Worm (Caenorhabditis elegans) whole organism, L4 larva: Measurements from ENCODE around the gene Y43C5A.2.

Experiments used
- D1046.2 ChIP-seq: fragments of 200-800 bp; sonication (Bioruptor generic); IDR thresholded peaks from 2 replicates; pipeline ENCODE4 v1.3.6; 2022; ENCODE audit warnings: missing genetic modification characterization, missing compliant biosample characterization
- F26F4.8 ChIP-seq: fragments of 200-800 bp; sonication (Bioruptor generic); conservative IDR thresholded peaks from 2 replicates; pipeline ENCODE4 v1.3.6; 2022; ENCODE audit warnings: missing genetic modification characterization, missing compliant biosample characterization
- F37D6.2 ChIP-seq: sonication (generic microtip); optimal IDR thresholded peaks from 2 replicates; lab custom pipeline; 2016; ENCODE audit warnings: mild to moderate bottlenecking, missing genetic modification characterization, missing compliant biosample characterization
- F44E2.7 ChIP-seq: fragments of 200-800 bp; sonication (Bioruptor generic); IDR thresholded peaks from 2 replicates; pipeline ENCODE4 v2.1.2; 2022; ENCODE audit warnings: missing genetic modification characterization, missing compliant biosample characterization
- F49E8.2 ChIP-seq: sonication (generic microtip); optimal IDR thresholded peaks from 2 replicates; lab custom pipeline; 2016; ENCODE audit warnings: missing compliant biosample characterization, mild to moderate bottlenecking, missing genetic modification characterization, borderline replicate concordance
- R02D3.7 ChIP-seq: fragments of 150-350 bp; sonication (generic microtip); optimal IDR thresholded peaks from 3 replicates; lab custom pipeline; 2014; ENCODE audit warnings: missing biosample characterization, missing genetic modification characterization
- T20F7.1 ChIP-seq: fragments of 200-800 bp; sonication (Bioruptor generic); optimal IDR thresholded peaks from 2 replicates; lab custom pipeline; 2018; ENCODE audit warnings: mild to moderate bottlenecking, missing genetic modification characterization, missing compliant biosample characterization
- Y105C5A.15 ChIP-seq: fragments of 200-800 bp; sonication (Bioruptor generic); IDR thresholded peaks from 2 replicates; pipeline ENCODE4 v1.3.6; 2022; ENCODE audit warnings: missing genetic modification characterization, missing compliant biosample characterization
- Y5F2A.4 ChIP-seq: fragments of 200-800 bp; sonication (Bioruptor generic); optimal IDR thresholded peaks from 2 replicates; lab custom pipeline; 2018; ENCODE audit warnings: mild to moderate bottlenecking, missing genetic modification characterization, missing compliant biosample characterization
- ZK337.2 ChIP-seq: fragments of 200-800 bp; sonication (Bioruptor generic); IDR thresholded peaks from 2 replicates; pipeline ENCODE4 v1.3.6; 2022; ENCODE audit warnings: missing genetic modification reagents, missing genetic modification characterization, missing compliant biosample characterization
- ZK546.5 ChIP-seq, 2 experiments: sonication (generic microtip); optimal IDR thresholded peaks; 2 replicates each; lab custom pipeline; 2017; ENCODE audit warnings: missing biosample characterization in 2 of 2, missing genetic modification characterization in 2 of 2
- aha-1 ChIP-seq: fragments of 150-350 bp; peaks from one replicate; lab custom pipeline; 2014; ENCODE audit warnings: missing biosample characterization, missing genetic modification characterization
- aly-2 ChIP-seq: sonication (generic microtip); optimal IDR thresholded peaks from 2 replicates; lab custom pipeline; 2018; ENCODE audit warnings: missing biosample characterization, missing genetic modification characterization
- ceh-20 ChIP-seq: fragments of 200-800 bp; sonication (Bioruptor generic); IDR thresholded peaks from 2 replicates; pipeline ENCODE4 v1.3.6; 2022; ENCODE audit warnings: missing genetic modification reagents, missing genetic modification characterization, missing compliant biosample characterization
- ceh-32 ChIP-seq: sonication (generic microtip); optimal IDR thresholded peaks from 2 replicates; lab custom pipeline; 2016; ENCODE audit warnings: mild to moderate bottlenecking, missing genetic modification characterization, missing compliant biosample characterization; ENCODE audit not compliant: poor library complexity
- ceh-82 ChIP-seq: sonication (generic microtip); optimal IDR thresholded peaks from 2 replicates; lab custom pipeline; 2017; ENCODE audit warnings: missing biosample characterization, missing genetic modification characterization
- ctbp-1 ChIP-seq: fragments of 200-800 bp; sonication (Bioruptor generic); IDR thresholded peaks from 2 replicates; pipeline ENCODE4 v1.3.6; 2022; ENCODE audit warnings: missing genetic modification reagents, missing genetic modification characterization, missing compliant biosample characterization
- dmd-6 ChIP-seq: fragments of 200-800 bp; sonication (Bioruptor generic); IDR thresholded peaks from 2 replicates; pipeline ENCODE4 v1.3.6; 2022; ENCODE audit warnings: missing genetic modification reagents, missing genetic modification characterization, missing compliant biosample characterization
- dmd-8 ChIP-seq: fragments of 200-800 bp; sonication (Bioruptor generic); IDR thresholded peaks from 2 replicates; pipeline ENCODE4 v1.3.6; 2022; ENCODE audit warnings: missing genetic modification characterization, missing compliant biosample characterization
- dmd-9 ChIP-seq: fragments of 200-800 bp; sonication (Bioruptor generic); IDR thresholded peaks from 2 replicates; pipeline ENCODE4 v1.3.6; 2022; ENCODE audit warnings: missing genetic modification reagents, missing genetic modification characterization, missing compliant biosample characterization
- duxl-1 ChIP-seq: sonication (generic microtip); optimal IDR thresholded peaks from 2 replicates; lab custom pipeline; 2016; ENCODE audit warnings: mild to moderate bottlenecking, missing genetic modification characterization, moderate library complexity, missing compliant biosample characterization; ENCODE audit not compliant: poor library complexity
- egl-27 ChIP-seq: sonication (generic microtip); optimal IDR thresholded peaks from 3 replicates; lab custom pipeline; 2017; ENCODE audit warnings: missing biosample characterization, missing genetic modification reagents, missing genetic modification characterization
- egl-43 ChIP-seq: fragments of 200-800 bp; sonication (Bioruptor generic); IDR thresholded peaks from 2 replicates; pipeline ENCODE4 v1.3.6; 2022; ENCODE audit warnings: missing genetic modification reagents, missing genetic modification characterization, missing compliant biosample characterization
- fkh-10 ChIP-seq: fragments of 150-350 bp; optimal IDR thresholded peaks from 2 replicates; lab custom pipeline; 2014; ENCODE audit warnings: missing biosample characterization, missing genetic modification reagents, missing genetic modification characterization
- fos-1 ChIP-seq: fragments of 150-350 bp; optimal IDR thresholded peaks from 2 replicates; lab custom pipeline; 2014; ENCODE audit warnings: missing biosample characterization, missing genetic modification characterization
- gei-8 ChIP-seq: fragments of 200-800 bp; sonication (Bioruptor generic); optimal IDR thresholded peaks from 2 replicates; lab custom pipeline; 2018; ENCODE audit warnings: mild to moderate bottlenecking, missing genetic modification characterization, missing compliant biosample characterization
- hif-1 ChIP-seq, 2 experiments: sonication (generic microtip); optimal IDR thresholded peaks; 2 replicates each; lab custom pipeline; 2016 to 2017; ENCODE audit warnings: missing compliant biosample characterization in 2 of 2, missing genetic modification characterization in 2 of 2, missing genetic modification reagents in 2 of 2, missing genotype in 2 of 2, mild to moderate bottlenecking in 1 of 2
- hlh-30 ChIP-seq: sonication (generic microtip); optimal IDR thresholded peaks from 2 replicates; lab custom pipeline; 2017; ENCODE audit warnings: antibody characterized with exemption, mild to moderate bottlenecking, missing genetic modification characterization, missing compliant biosample characterization; ENCODE audit not compliant: insufficient read depth
- hmg-1.1 ChIP-seq: fragments of 200-800 bp; sonication (Bioruptor generic); IDR thresholded peaks from 2 replicates; pipeline ENCODE4 v1.3.6; 2022; ENCODE audit warnings: missing genetic modification reagents, missing genetic modification characterization, missing compliant biosample characterization
- jun-1 ChIP-seq: fragments of 150-350 bp; optimal IDR thresholded peaks from 2 replicates; lab custom pipeline; 2014; ENCODE audit warnings: missing biosample characterization, missing genetic modification reagents, missing genetic modification characterization
- lim-7 ChIP-seq: fragments of 200-800 bp; sonication (Bioruptor generic); IDR thresholded peaks from 2 replicates; pipeline ENCODE4 v1.3.6; 2022; ENCODE audit warnings: missing genetic modification characterization, missing compliant biosample characterization
- lin-1 ChIP-seq: fragments of 200-800 bp; sonication (Bioruptor generic); IDR thresholded peaks from 2 replicates; pipeline ENCODE4 v1.3.6; 2022; ENCODE audit warnings: missing genetic modification reagents, missing genetic modification characterization, missing compliant biosample characterization
- lin-15B ChIP-seq: fragments of 150-350 bp; sonication (generic microtip); optimal IDR thresholded peaks from 3 replicates; lab custom pipeline; 2014; ENCODE audit warnings: missing biosample characterization, missing genetic modification characterization
- lin-39 ChIP-seq: fragments of 150-350 bp; optimal IDR thresholded peaks from 2 replicates; lab custom pipeline; 2014; ENCODE audit warnings: missing biosample characterization, missing genetic modification reagents, missing genetic modification characterization
- lsy-2 ChIP-seq, 2 experiments: fragments of 150-350 bp in 1 of 2; sonication (generic microtip) in 1 of 2; optimal IDR thresholded peaks; 2 replicates each; lab custom pipeline; 2014 to 2017; ENCODE audit warnings: missing biosample characterization in 2 of 2, missing genetic modification characterization in 2 of 2
- mdl-1 ChIP-seq, 2 experiments: fragments of 150-350 bp in 1 of 2; sonication (generic microtip) in 1 of 2; optimal IDR thresholded peaks; 2 replicates each; lab custom pipeline; 2014 to 2017; ENCODE audit warnings: missing biosample characterization in 2 of 2, missing genetic modification characterization in 2 of 2
- mep-1 ChIP-seq: fragments of 150-350 bp; sonication (generic microtip); optimal IDR thresholded peaks from 3 replicates; lab custom pipeline; 2014; ENCODE audit warnings: missing biosample characterization, missing genetic modification characterization
- nhr-102 ChIP-seq: sonication (generic microtip); optimal IDR thresholded peaks from 2 replicates; lab custom pipeline; 2016; ENCODE audit warnings: mild to moderate bottlenecking, missing genetic modification characterization, moderate library complexity, missing compliant biosample characterization
- nhr-237 ChIP-seq: sonication (generic microtip); optimal IDR thresholded peaks from 2 replicates; lab custom pipeline; 2017; ENCODE audit warnings: missing biosample characterization, missing genetic modification characterization
- nhr-28 ChIP-seq: fragments of 150-350 bp; optimal IDR thresholded peaks from 2 replicates; lab custom pipeline; 2014; ENCODE audit warnings: missing biosample characterization, missing genetic modification characterization
- nhr-6 ChIP-seq: fragments of 150-350 bp; optimal IDR thresholded peaks from 2 replicates; lab custom pipeline; 2014; ENCODE audit warnings: missing biosample characterization, missing genetic modification characterization
- pha-4 ChIP-seq, 2 experiments: fragments of 150-350 bp in 1 of 2; fragments of 200-800 bp in 1 of 2; sonication (Bioruptor generic) in 1 of 2; IDR thresholded peaks in 1 of 2; optimal IDR thresholded peaks in 1 of 2; 2 replicates each; pipeline versions ENCODE4 v1.3.6 to Lab custom; 2014 to 2022; ENCODE audit warnings: missing genetic modification characterization in 2 of 2, missing genetic modification reagents in 2 of 2, missing biosample characterization in 1 of 2, missing compliant biosample characterization in 1 of 2
- skn-1 ChIP-seq: fragments of 150-350 bp; optimal IDR thresholded peaks from 2 replicates; lab custom pipeline; 2014; ENCODE audit warnings: missing biosample characterization, missing genetic modification characterization
- spr-1 ChIP-seq: sonication (generic microtip); optimal IDR thresholded peaks from 2 replicates; lab custom pipeline; 2016; ENCODE audit warnings: mild to moderate bottlenecking, missing genetic modification characterization, missing compliant biosample characterization
- spr-3 ChIP-seq: fragments of 200-800 bp; sonication (Bioruptor generic); optimal IDR thresholded peaks from 2 replicates; lab custom pipeline; 2018; ENCODE audit warnings: mild to moderate bottlenecking, missing genetic modification characterization, missing compliant biosample characterization
- tag-97 ChIP-seq: fragments of 200-800 bp; sonication (Bioruptor generic); IDR thresholded peaks from 2 replicates; pipeline ENCODE4 v1.3.6; 2022; ENCODE audit warnings: missing genetic modification characterization, missing compliant biosample characterization
- tra-1 ChIP-seq: fragments of 200-800 bp; sonication (Bioruptor generic); IDR thresholded peaks from 2 replicates; pipeline ENCODE4 v1.3.6; 2022; ENCODE audit warnings: missing genetic modification reagents, missing genetic modification characterization, missing compliant biosample characterization
- zag-1 ChIP-seq: fragments of 150-350 bp; optimal IDR thresholded peaks from 2 replicates; lab custom pipeline; 2014; ENCODE audit warnings: missing biosample characterization, missing genetic modification characterization
- zfp-2 ChIP-seq: sonication (generic microtip); optimal IDR thresholded peaks from 2 replicates; lab custom pipeline; 2016; ENCODE audit warnings: mild to moderate bottlenecking, missing genetic modification characterization, missing compliant biosample characterization
- zfp-3 ChIP-seq: fragments of 200-800 bp; sonication (Bioruptor generic); conservative IDR thresholded peaks from 2 replicates; pipeline ENCODE4 v1.3.6; 2022; ENCODE audit warnings: missing genetic modification reagents, missing genetic modification characterization, missing compliant biosample characterization

Y43C5A.2 gene

ce11 chrIV:10284194-10284910 is 14.7 kb downstream of the Y43C5A.2 start, which contains the start of gene rad-51 (continued):
- TF ChIP-seq hlh-30 (tag; lab: Kevin White, UChicago) (peak; percentile 64), ctbp-1 (GFP tag; lab: Robert Waterston, UW) (0 out of 2 replicates have a peak, but pooled peaks have one; percentile 34), egl-43 (GFP tag; lab: Robert Waterston, UW) (no peak), fos-1 (no peak), jun-1 (tag; lab: Kevin White, UChicago) (peak; percentile 15), zfp-3 (no peak), nhr-28 (peak; percentile 76), dmd-6 (GFP tag; lab: Robert Waterston, UW) (peak; percentile 42; the same call in 1 of the 2 replicates), F37D6.2 (tag; lab: Kevin White, UChicago) (no peak), zfp-2 (no peak), lin-39 (tag; lab: Kevin White, UChicago) (no peak), lsy-2 (tag; optimal IDR thresholded peaks at IDR 0.05; lab: Kevin White, UChicago) (peak in 1 of 2 experiments; percentile 69), egl-27 (tag; lab: Kevin White, UChicago) (no peak), spr-3 (GFP tag; lab: Kevin White, UChicago) (no peak), dmd-8 (GFP tag; lab: Robert Waterston, UW) (no peak), hmg-1.1 (GFP tag; lab: Robert Waterston, UW) (peak; percentile 81), ZK337.2 (GFP tag; lab: Robert Waterston, UW) (no peak), lin-15B (no peak), duxl-1 (tag; lab: Kevin White, UChicago) (no peak), ceh-32 (no peak), nhr-102 (tag; lab: Kevin White, UChicago) (no peak), D1046.2 (GFP tag; lab: Robert Waterston, UW) (no peak), lim-7 (GFP tag; lab: Robert Waterston, UW) (0 out of 2 replicates have a peak, but pooled peaks have one; percentile 53), spr-1 (tag; lab: Kevin White, UChicago) (no peak), tra-1 (no peak), mep-1 (peak; percentile 84), aha-1 (tag; lab: Kevin White, UChicago) (peak; percentile 3), F49E8.2 (tag; lab: Kevin White, UChicago) (no peak), pha-4 (GFP tag; IDR thresholded peaks at IDR 0.05; lab: Robert Waterston, UW) (no peak), pha-4 (tag; optimal IDR thresholded peaks at IDR 0.05; lab: Kevin White, UChicago) (no peak), F44E2.7 (GFP tag; lab: Robert Waterston, UW) (no peak), fkh-10 (GFP tag; lab: Kevin White, UChicago) (no peak), nhr-237 (no peak), ZK546.5 (tag; optimal IDR thresholded peaks at IDR 0.05; lab: Kevin White, UChicago) (no peak), ceh-20 (peak; percentile 32; the same call in 1 of the 2 replicates), hif-1 (tag; optimal IDR thresholded peaks at IDR 0.05; lab: Kevin White, UChicago) (peak in 1 of 2 experiments; percentile 25), gei-8 (GFP tag; lab: Kevin White, UChicago) (no peak), skn-1 (no peak), lin-1 (GFP tag; lab: Robert Waterston, UW) (no peak), Y5F2A.4 (GFP tag; lab: Kevin White, UChicago) (no peak), dmd-9 (no peak), F26F4.8 (no peak), zag-1 (no peak), mdl-1 (tag; optimal IDR thresholded peaks at IDR 0.05; lab: Kevin White, UChicago) (peak in 1 of 2 experiments; percentile 64), R02D3.7 (tag; lab: Kevin White, UChicago) (no peak), tag-97 (GFP tag; lab: Robert Waterston, UW) (no peak), nhr-6 (tag; lab: Kevin White, UChicago) (no peak), Y105C5A.15 (GFP tag; lab: Robert Waterston, UW) (no peak), T20F7.1 (GFP tag; lab: Kevin White, UChicago) (no peak), aly-2 (tag; lab: Kevin White, UChicago) (no peak), ceh-82 (no peak)
